Fruit fly (Drosophila melanogaster): ENCODE results near the gene gammaSnap2.
A peak's percentile ranks its signal among the peaks of the same experiment; 100 is the strongest.

The gammaSnap2 gene

DNA sequence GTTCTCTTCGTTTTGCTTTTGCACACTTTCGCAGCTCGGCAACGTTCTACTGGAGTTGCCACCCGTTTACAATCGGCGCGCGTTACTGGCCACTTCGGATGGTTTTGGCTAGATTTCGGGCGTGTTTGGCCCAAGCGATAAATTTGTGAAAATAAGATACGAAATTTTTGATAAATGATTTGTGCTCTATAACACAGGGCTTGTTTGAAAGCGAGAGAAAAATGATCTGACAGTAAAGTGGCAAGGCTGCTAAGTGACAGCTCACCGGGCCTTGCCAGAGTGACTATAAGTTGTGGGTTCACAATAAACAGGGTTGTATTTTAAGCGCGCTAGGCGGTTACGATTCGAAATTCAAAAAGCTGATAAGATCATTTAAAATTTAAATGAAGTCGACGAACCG is 11.3 kb downstream of the gammaSnap2 start, which contains the start of gene Fmr1 (continued):
- TF ChIP-seq CG14014 (GFP tag; IDR thresholded peaks at IDR 0.05) (peak; percentile 61), pfk (GFP tag; optimal IDR thresholded peaks at IDR 0.05) (no peak), danr (GFP tag; IDR thresholded peaks at IDR 0.05) (no peak), CG8359 (GFP tag; optimal IDR thresholded peaks at IDR 0.05; ENCODE audit: borderline replicate concordance) (no peak), fru (optimal IDR thresholded peaks at IDR 0.05) (no peak), CG43689 (GFP tag; IDR thresholded peaks at IDR 0.05) (no peak), HmgD (GFP tag; optimal IDR thresholded peaks at IDR 0.05) (peak; percentile 54), Scr (GFP tag; IDR thresholded peaks at IDR 0.05; ENCODE audit: partially characterized antibody) (peak; percentile 44; the same call in 1 of the 2 replicates), kni (GFP tag; optimal IDR thresholded peaks at IDR 0.05) (peak; percentile 22), CG32772 (GFP tag; IDR thresholded peaks at IDR 0.05) (no peak), CG1024 (GFP tag; IDR thresholded peaks at IDR 0.05) (no peak), Ets97D (GFP tag; optimal IDR thresholded peaks at IDR 0.05) (peak; percentile 96), CG12942 (GFP tag; optimal IDR thresholded peaks at IDR 0.05) (peak; percentile 35), kay (GFP tag; optimal IDR thresholded peaks at IDR 0.05) (peak; percentile 56), Taf1 (GFP tag; IDR thresholded peaks at IDR 0.05) (no peak), slbo (GFP tag; IDR thresholded peaks at IDR 0.05) (peak; percentile 62), CG4328 (GFP tag; optimal IDR thresholded peaks at IDR 0.05) (no peak), Six4 (GFP tag; optimal IDR thresholded peaks at IDR 0.05) (peak; percentile 42), toy (GFP tag; IDR thresholded peaks at IDR 0.05) (no peak), bcd (GFP tag; optimal IDR thresholded peaks at IDR 0.05) (peak; percentile 44), Pdp1 (GFP tag; optimal IDR thresholded peaks at IDR 0.05) (peak; percentile 44 to 55), Hr3 (GFP tag; optimal IDR thresholded peaks at IDR 0.05) (peak; percentile 16), Hr78 (GFP tag; optimal IDR thresholded peaks at IDR 0.05) (no peak), CG10431 (GFP tag; optimal IDR thresholded peaks at IDR 0.05) (no peak), CG15514 (GFP tag; optimal IDR thresholded peaks at IDR 0.05) (peak; percentile 85), cad (GFP tag; optimal IDR thresholded peaks at IDR 0.05) (no peak), CG16813 (GFP tag; IDR thresholded peaks at IDR 0.05; ENCODE audit: partially characterized antibody) (peak; percentile 46; the same call in 2 of the 3 replicates), CG18476 (GFP tag; optimal IDR thresholded peaks at IDR 0.05) (no peak), Mes4 (GFP tag; optimal IDR thresholded peaks at IDR 0.05) (peak; percentile 4), ERR (GFP tag; optimal IDR thresholded peaks at IDR 0.05) (peak; percentile 21), CG6689 (GFP tag; IDR thresholded peaks at IDR 0.05) (peak; percentile 50; the same call in 1 of the 2 replicates), maf-S (GFP tag; optimal IDR thresholded peaks at IDR 0.05) (peak; percentile 52), zfh1 (GFP tag; IDR thresholded peaks at IDR 0.05) (peak; percentile 31; the same call in 1 of the 3 replicates), Lhr (GFP tag; optimal IDR thresholded peaks at IDR 0.05) (peak; percentile 85), CG10959 (GFP tag; IDR thresholded peaks at IDR 0.05) (no peak), Bgb (GFP tag; IDR thresholded peaks at IDR 0.05; ENCODE audit: partially characterized antibody) (no peak), CG31224 (GFP tag; IDR thresholded peaks at IDR 0.05) (no peak), crp (GFP tag; optimal IDR thresholded peaks at IDR 0.05) (no peak), Tbp (GFP tag; optimal IDR thresholded peaks at IDR 0.05) (no peak), nmo (GFP tag; optimal IDR thresholded peaks at IDR 0.05) (peak; percentile 77), Adf1 (GFP tag; IDR thresholded peaks at IDR 0.05) (no peak), CG4424 (GFP tag; optimal IDR thresholded peaks at IDR 0.05) (peak; percentile 22), CG13424 (tag; optimal IDR thresholded peaks at IDR 0.05) (peak; percentile 65), al (GFP tag; IDR thresholded peaks at IDR 0.05) (peak; percentile 40), trh (GFP tag; optimal IDR thresholded peaks at IDR 0.05) (no peak), run (tag; optimal IDR thresholded peaks at IDR 0.05) (no peak), CG31441 (GFP tag; IDR thresholded peaks at IDR 0.05) (peak; percentile 39; the same call in 1 of the 2 replicates), mam (GFP tag; optimal IDR thresholded peaks at IDR 0.05) (peak; percentile 68), sens-2 (GFP tag; IDR thresholded peaks at IDR 0.05) (0 out of 2 replicates have a peak, but pooled peaks have one; percentile 22), Ets65A (GFP tag) (peak; percentile 96), Abd-B (GFP tag; optimal IDR thresholded peaks at IDR 0.05) (no peak)

Measured in whole organism, embryonic.